Worm (Caenorhabditis elegans): Measurements from ENCODE around the gene spat-3.
A peak's percentile ranks its signal among the peaks of the same experiment; 100 is the strongest.

The spat-3 gene

ce11 chrX:4647104-4647503 is 41.4 kb upstream of the spat-3 start, which contains the start of gene C46C11.4:
TSS of gene C46C11.4 (minus strand) at chrX:4647204.
- TF ChIP-seq nhr-2 (tag; optimal IDR thresholded peaks at IDR 0.05) (peak; percentile 8), elt-3 (tag; optimal IDR thresholded peaks at IDR 0.05) (no peak)

- TF ChIP-seq tbx-8 (GFP tag; optimal IDR thresholded peaks at IDR 0.05) (no peak), lin-32 (GFP tag; optimal IDR thresholded peaks at IDR 0.05) (no peak), ces-1 (GFP tag; optimal IDR thresholded peaks at IDR 0.05) (no peak), drap-1 (GFP tag; optimal IDR thresholded peaks at IDR 0.05) (no peak), mab-5 (tag; optimal IDR thresholded peaks at IDR 0.05) (no peak), snpc-4 (tag; optimal IDR thresholded peaks at IDR 0.05) (no peak), mls-2 (tag; optimal IDR thresholded peaks at IDR 0.05) (no peak), lsy-2 (tag; optimal IDR thresholded peaks at IDR 0.05) (no peak), nhr-237 (tag; optimal IDR thresholded peaks at IDR 0.05) (no peak), bed-3 (GFP tag; optimal IDR thresholded peaks at IDR 0.05) (no peak), sem-2 (GFP tag; optimal IDR thresholded peaks at IDR 0.05) (no peak), elt-3 (tag; optimal IDR thresholded peaks at IDR 0.05) (no peak), lin-13 (tag; optimal IDR thresholded peaks at IDR 0.05) (no peak), nhr-76 (tag; optimal IDR thresholded peaks at IDR 0.05) (no peak)
Measured at ce11 chrX:4636821-4637220, 31.1 kb upstream of the spat-3 start, which contains the start of gene hosl-1. TSS of gene hosl-1 (plus strand) at chrX:4637121.

ce11 chrX:4636143-4636542 is 30.4 kb upstream of the spat-3 start:
- no peak for TF ChIP-seq nhr-237 (tag; optimal IDR thresholded peaks at IDR 0.05)
- no peak for TF ChIP-seq sptf-1 (tag; optimal IDR thresholded peaks at IDR 0.05)
- no peak for TF ChIP-seq lin-13 (tag; optimal IDR thresholded peaks at IDR 0.05)

ce11 chrX:4635643-4636042 is 29.9 kb upstream of the spat-3 start:
- TF ChIP-seq sptf-1 (tag; optimal IDR thresholded peaks at IDR 0.05) (peak; percentile 43), unc-62 (GFP tag; optimal IDR thresholded peaks at IDR 0.05) (peak; percentile 60), ztf-11 (tag; optimal IDR thresholded peaks at IDR 0.05) (no peak), sem-2 (GFP tag; optimal IDR thresholded peaks at IDR 0.05) (no peak), unc-120 (tag; optimal IDR thresholded peaks at IDR 0.05; ENCODE audit: poor library complexity, severe bottlenecking) (peak; percentile 44), ceh-43 (GFP tag; optimal IDR thresholded peaks at IDR 0.05) (no peak), mep-1 (tag; optimal IDR thresholded peaks at IDR 0.05) (peak; percentile 37), bed-3 (GFP tag; optimal IDR thresholded peaks at IDR 0.05) (no peak), elt-1 (tag; optimal IDR thresholded peaks at IDR 0.05; ENCODE audit: borderline replicate concordance, insufficient read depth) (no peak), ham-2 (GFP tag; optimal IDR thresholded peaks at IDR 0.05) (no peak), mls-2 (tag; optimal IDR thresholded peaks at IDR 0.05) (peak; percentile 37), drap-1 (GFP tag; optimal IDR thresholded peaks at IDR 0.05) (no peak), ceh-83 (GFP tag; optimal IDR thresholded peaks at IDR 0.05) (no peak), nhr-76 (tag; optimal IDR thresholded peaks at IDR 0.05) (no peak), pha-4 (tag; optimal IDR thresholded peaks at IDR 0.05) (peak; percentile 73), lin-32 (GFP tag; optimal IDR thresholded peaks at IDR 0.05) (no peak), flh-1 (GFP tag; optimal IDR thresholded peaks at IDR 0.05) (no peak), zip-8 (tag; optimal IDR thresholded peaks at IDR 0.05) (no peak), tbx-8 (GFP tag; optimal IDR thresholded peaks at IDR 0.05) (no peak), blmp-1 (tag; optimal IDR thresholded peaks at IDR 0.05) (no peak), nhr-237 (tag; optimal IDR thresholded peaks at IDR 0.05) (no peak), M03D4.4 (tag; optimal IDR thresholded peaks at IDR 0.05) (no peak), lsy-2 (tag; optimal IDR thresholded peaks at IDR 0.05) (peak; percentile 53), elt-3 (tag; optimal IDR thresholded peaks at IDR 0.05) (peak; percentile 14), ceh-39 (tag; optimal IDR thresholded peaks at IDR 0.05) (no peak), snpc-4 (tag; optimal IDR thresholded peaks at IDR 0.05) (no peak), nhr-2 (tag; optimal IDR thresholded peaks at IDR 0.05) (no peak), hlh-1 (tag; optimal IDR thresholded peaks at IDR 0.05) (no peak), nhr-12 (tag; optimal IDR thresholded peaks at IDR 0.05) (no peak), ces-1 (GFP tag; optimal IDR thresholded peaks at IDR 0.05) (peak; percentile 58), mab-5 (tag; optimal IDR thresholded peaks at IDR 0.05) (no peak), lin-13 (tag; optimal IDR thresholded peaks at IDR 0.05) (no peak), nhr-28 (tag; optimal IDR thresholded peaks at IDR 0.05) (no peak), cnd-1 (tag; optimal IDR thresholded peaks at IDR 0.05) (peak; percentile 1), unc-39 (tag; optimal IDR thresholded peaks at IDR 0.05) (no peak)
